Worm (Caenorhabditis elegans): Measurements from ENCODE around the gene M02D8.3.
"Not testable (repeated sequence)": the region's sequence is repeated elsewhere in the genome, so short reads cannot be mapped to it uniquely, and the experiment has no call there.

The M02D8.3 gene

ce11 chrX:8741629-8742170 lies 4.9 kb upstream of the M02D8.3 start:
- TF ChIP-seq unc-62 (GFP tag; optimal IDR thresholded peaks at IDR 0.05) = no peak

- TF ChIP-seq unc-62 (GFP tag; optimal IDR thresholded peaks at IDR 0.05) = no peak
These were observed 2.6 kb upstream of the M02D8.3 start, which contains the start of gene M02D8.2 for ce11 chrX:8739373-8739772. TSS of gene M02D8.2 (plus strand) at chrX:8739673.

ce11 chrX:8737801-8738200 lies 986 bp upstream of the M02D8.3 start:
- no peak for TF ChIP-seq unc-62 (GFP tag; optimal IDR thresholded peaks at IDR 0.05)

- TF ChIP-seq unc-62 (GFP tag; optimal IDR thresholded peaks at IDR 0.05) = not testable (repeated sequence)
These were observed 5.0 kb downstream of the M02D8.3 start, which contains the start of gene M02D8.6 for ce11 chrX:8731822-8732221. TSS of gene M02D8.6 (minus strand) at chrX:8731922.

- TF ChIP-seq unc-62 (GFP tag; optimal IDR thresholded peaks at IDR 0.05) = no peak
These were observed 9.5 kb downstream of the M02D8.3 start, which contains the start of gene EGAP4.1 for ce11 chrX:8727306-8727705. TSS of gene EGAP4.1 (minus strand) at chrX:8727406.

- no peak for TF ChIP-seq unc-62 (GFP tag; optimal IDR thresholded peaks at IDR 0.05)
These were observed 13.0 kb downstream of the M02D8.3 start for ce11 chrX:8723840-8724239.

- no peak for TF ChIP-seq unc-62 (GFP tag; optimal IDR thresholded peaks at IDR 0.05)
These were observed 13.7 kb downstream of the M02D8.3 start, which contains the start of gene tnt-2 for ce11 chrX:8723127-8723600. TSS of gene tnt-2 (minus strand) at chrX:8723550.

- no peak for TF ChIP-seq unc-62 (GFP tag; optimal IDR thresholded peaks at IDR 0.05)
These were observed 15.5 kb downstream of the M02D8.3 start for ce11 chrX:8721273-8721672.

- no peak for TF ChIP-seq unc-62 (GFP tag; optimal IDR thresholded peaks at IDR 0.05)
These were observed 16.2 kb downstream of the M02D8.3 start, which contains the start of gene F53A9.9 for ce11 chrX:8720658-8721057. TSS of gene F53A9.9 (minus strand) at chrX:8720758.

- no peak for TF ChIP-seq unc-62 (GFP tag; optimal IDR thresholded peaks at IDR 0.05)
These were observed 16.9 kb downstream of the M02D8.3 start for ce11 chrX:8719888-8720287.

ce11 chrX:8718856-8719255 lies 18.0 kb downstream of the M02D8.3 start, which contains the start of gene F53A9.8:
TSS of gene F53A9.8 (minus strand) at chrX:8718904.
- TF ChIP-seq unc-62 (GFP tag; optimal IDR thresholded peaks at IDR 0.05) = no peak

- TF ChIP-seq unc-62 (GFP tag; optimal IDR thresholded peaks at IDR 0.05) = no peak
These were observed 18.7 kb downstream of the M02D8.3 start for ce11 chrX:8718153-8718552.

- no peak for TF ChIP-seq unc-62 (GFP tag; optimal IDR thresholded peaks at IDR 0.05)
These were observed 20.0 kb downstream of the M02D8.3 start, which contains the start of gene F53A9.7 for ce11 chrX:8716822-8717221. TSS of gene F53A9.7 (minus strand) at chrX:8716922.

- no peak for TF ChIP-seq unc-62 (GFP tag; optimal IDR thresholded peaks at IDR 0.05)
These were observed 22.0 kb downstream of the M02D8.3 start for ce11 chrX:8714845-8715244.

ce11 chrX:8713754-8714295 lies 23.0 kb downstream of the M02D8.3 start, which contains the start of gene F53A9.6:
TSS of gene F53A9.6 (minus strand) at chrX:8713804.
- TF ChIP-seq unc-62 (GFP tag; optimal IDR thresholded peaks at IDR 0.05) = no peak

ce11 chrX:8712662-8713061 lies 24.2 kb downstream of the M02D8.3 start:
- TF ChIP-seq unc-62 (GFP tag; optimal IDR thresholded peaks at IDR 0.05) = no peak

ce11 chrX:8711141-8711645 lies 25.6 kb downstream of the M02D8.3 start, which contains the start of gene F53A9.1:
TSS of gene F53A9.1 (plus strand) at chrX:8711595.
- TF ChIP-seq unc-62 (GFP tag; optimal IDR thresholded peaks at IDR 0.05) = no peak

All from whole organism, dauer.